Fruit fly (Drosophila melanogaster) whole organism, wandering third instar larva: ENCODE measurements around the gene Vha26.
A peak's percentile ranks its signal among the peaks of the same experiment; 100 is the strongest.

ENCODE experiments used
- Dif ChIP-seq: fragments of 200-275, 200-300 bp; sonication (Bioruptor generic); optimal IDR thresholded peaks from 2 replicates; lab custom pipeline; 2018; ENCODE audit warnings: missing biosample characterization, missing genetic modification characterization; ENCODE audit not compliant: partially characterized antibody
- OdsH ChIP-seq: fragments of 200-800 bp; sonication (Bioruptor generic); optimal IDR thresholded peaks from 2 replicates; lab custom pipeline; 2016; ENCODE audit warnings: missing biosample characterization, mild to moderate bottlenecking, missing genetic modification characterization
- lola ChIP-seq: fragments of >200 bp; optimal IDR thresholded peaks from 2 replicates; lab custom pipeline; 2017; ENCODE audit warnings: missing biosample characterization, missing genetic modification characterization

DNA sequence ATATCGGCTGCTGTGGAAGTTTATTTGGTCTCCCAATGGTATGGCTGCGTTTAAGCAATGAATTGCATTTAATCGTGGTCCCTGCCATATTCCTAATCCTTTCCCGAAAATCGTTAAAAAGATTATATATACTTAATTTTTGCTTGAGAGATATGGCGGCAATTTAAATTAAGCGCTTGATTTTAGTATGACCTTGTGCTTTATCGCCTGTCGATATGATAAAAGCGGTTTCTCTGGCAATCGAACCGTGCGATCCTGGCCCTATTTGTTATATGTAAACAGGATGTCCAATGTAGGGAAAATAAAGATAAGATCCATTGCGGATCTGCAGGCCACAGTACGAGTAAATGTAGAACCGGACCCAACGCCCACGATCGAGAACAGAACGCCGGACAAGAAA, 36.7 kb upstream of the Vha26 start, which contains the start of gene Snm1:
- TF ChIP-seq OdsH (GFP tag; lab: Kevin White, UChicago): no peak
- TF ChIP-seq Dif (GFP tag; lab: Kevin White, UChicago): peak; percentile 71
- TF ChIP-seq lola: no peak
